4 fruit fly cellular contexts compared by ENCODE assay signal in the genomic region with DNA sequence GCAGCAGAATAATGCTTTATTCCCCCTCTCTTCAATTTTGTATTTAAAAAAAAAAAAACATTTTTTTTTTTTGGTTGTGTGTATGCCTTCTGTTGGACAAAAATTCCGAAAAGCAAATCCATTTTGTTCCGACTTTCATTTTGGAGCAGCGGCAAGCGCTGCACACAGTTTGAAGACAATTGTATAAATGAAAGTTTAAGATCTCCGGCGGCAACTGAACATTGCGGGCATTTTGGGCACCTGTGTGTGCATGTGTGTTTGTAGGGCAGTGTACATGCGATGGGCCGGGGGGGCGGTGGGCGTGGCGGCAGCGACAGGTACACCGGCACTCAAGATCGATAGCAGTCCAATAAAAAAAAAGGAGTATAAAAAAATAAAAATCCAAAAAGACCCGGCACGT.
A peak's percentile ranks its signal among the peaks of the same experiment; 100 is the strongest.
TF ChIP-seq lines count a peak whose summit lies in the region.

No protein-coding gene starts in this region.

- TF ChIP-seq CTCF in whole organism, embryonic (GFP tag; optimal IDR thresholded peaks at IDR 0.05; lab: Kevin White, UChicago): no peak

TF ChIP-seq in whole organism, adult, 20 proteins besides CTCF, POLR2A, EP300 and RAD21:
- TF ChIP-seq kay (GFP tag; lab: Kevin White, UChicago; ENCODE audit: borderline replicate concordance) (peak; percentile 14), Crg-1 (GFP tag; optimal IDR thresholded peaks at IDR 0.05; lab: Kevin White, UChicago) (no peak)
TF ChIP-seq in whole organism, adult: peak in this region for 1.

TF ChIP-seq in whole organism, embryonic, 481 proteins besides CTCF, POLR2A, EP300 and RAD21:
- peak; percentile 88 for TF ChIP-seq CG6654 (GFP tag; optimal IDR thresholded peaks at IDR 0.05; lab: Kevin White, UChicago)
- TF ChIP-seq emc (GFP tag; optimal IDR thresholded peaks at IDR 0.05; lab: Kevin White, UChicago): no peak

TF ChIP-seq in whole organism, prepupa, 60 proteins besides CTCF, POLR2A, EP300 and RAD21:
- TF ChIP-seq svp (GFP tag; lab: Kevin White, UChicago) (peak; percentile 50), fd59A (GFP tag; optimal IDR thresholded peaks at IDR 0.05; lab: Kevin White, UChicago) (no peak), Blimp-1 (GFP tag; optimal IDR thresholded peaks at IDR 0.05; lab: Kevin White, UChicago) (peak; percentile 79), Sox102F (GFP tag; optimal IDR thresholded peaks at IDR 0.05; lab: Kevin White, UChicago) (peak; percentile 0), Eip78C (GFP tag; lab: Kevin White, UChicago) (peak; percentile 8), CG6854 (GFP tag; optimal IDR thresholded peaks at IDR 0.05; lab: Kevin White, UChicago) (peak; percentile 18)
TF ChIP-seq in whole organism, prepupa: peak in this region for 5.

TF ChIP-seq in whole organism, wandering third instar larva, 38 proteins besides CTCF, POLR2A, EP300 and RAD21:
- TF ChIP-seq GATAd (GFP tag; optimal IDR thresholded peaks at IDR 0.05; lab: Kevin White, UChicago) (no peak), Sp1 (GFP tag; optimal IDR thresholded peaks at IDR 0.05; lab: Kevin White, UChicago) (peak; percentile 7)
